Fruit fly (Drosophila melanogaster) whole organism, embryonic: Measurements from ENCODE around the gene Prtl99C.

Experiments used
- CG10565 ChIP-seq: fragments of 200-800 bp; sonication (Bioruptor generic); optimal IDR thresholded peaks from 3 replicates; lab custom pipeline; 2016; ENCODE audit warnings: missing biosample characterization, mild to moderate bottlenecking, missing genetic modification characterization
- CG11085 ChIP-seq: fragments of 200-800 bp; sonication (Bioruptor generic); IDR thresholded peaks from 2 replicates; pipeline ENCODE4 v1.3.6; 2022; ENCODE audit warnings: missing biosample characterization, missing genetic modification characterization
- CG13287 ChIP-seq: fragments of 200-800 bp; sonication (Bioruptor generic); IDR thresholded peaks from 2 replicates; pipeline ENCODE4 v1.3.6; 2022; ENCODE audit warnings: missing biosample characterization, missing genetic modification characterization; ENCODE audit not compliant: partially characterized antibody
- CG14050 ChIP-seq: fragments of 200-800 bp; sonication (Bioruptor generic); IDR thresholded peaks from 3 replicates; pipeline ENCODE4 v1.3.6; 2022; ENCODE audit warnings: missing biosample characterization, missing genetic modification characterization
- CG14710 ChIP-seq: fragments of 200-800 bp; sonication (Bioruptor generic); optimal IDR thresholded peaks from 3 replicates; lab custom pipeline; 2019; ENCODE audit warnings: missing biosample characterization, mild to moderate bottlenecking, missing genetic modification characterization, moderate library complexity
- CG15514 ChIP-seq: fragments of 200-800 bp; sonication (Bioruptor generic); optimal IDR thresholded peaks from 3 replicates; lab custom pipeline; 2017; ENCODE audit warnings: missing biosample characterization, missing genetic modification characterization, mild to moderate bottlenecking, moderate library complexity, missing genetic modification reagents
- CG17361 ChIP-seq: fragments of 200-800 bp; sonication (Bioruptor generic); IDR thresholded peaks from 3 replicates; pipeline ENCODE4 v1.3.6; 2022; ENCODE audit warnings: missing biosample characterization, missing genetic modification characterization
- CG2129 ChIP-seq: fragments of 200-800 bp; sonication (Bioruptor generic); IDR thresholded peaks from 2 replicates; pipeline ENCODE4 v1.3.6; 2022; ENCODE audit warnings: missing biosample characterization, missing genetic modification characterization; ENCODE audit not compliant: partially characterized antibody
- CG31365 ChIP-seq: fragments of 200-800 bp; sonication (Bioruptor generic); optimal IDR thresholded peaks from 2 replicates; lab custom pipeline; 2018; ENCODE audit warnings: missing biosample characterization, mild to moderate bottlenecking, missing genetic modification characterization
- CG34376 ChIP-seq: fragments of 200-800 bp; sonication (Bioruptor generic); optimal IDR thresholded peaks from 2 replicates; lab custom pipeline; 2018; ENCODE audit warnings: missing biosample characterization, mild to moderate bottlenecking, missing genetic modification characterization
- CG34422 ChIP-seq: fragments of 200-800 bp; sonication (Bioruptor generic); IDR thresholded peaks from 3 replicates; pipeline ENCODE4 v1.3.6; 2022; ENCODE audit warnings: missing biosample characterization, missing genetic modification characterization
- CG42726 ChIP-seq: fragments of 200-800 bp; sonication (Bioruptor generic); IDR thresholded peaks from 2 replicates; pipeline ENCODE4 v1.3.6; 2022; ENCODE audit warnings: missing biosample characterization, missing genetic modification characterization; ENCODE audit not compliant: partially characterized antibody
- CG7963 ChIP-seq: fragments of 200-800 bp; sonication (Bioruptor generic); IDR thresholded peaks from 3 replicates; pipeline ENCODE4 v1.3.6; 2022; ENCODE audit warnings: missing biosample characterization, missing genetic modification characterization; ENCODE audit not compliant: partially characterized antibody
- CG8478 ChIP-seq: fragments of >200 bp; optimal IDR thresholded peaks from 2 replicates; lab custom pipeline; 2018
- Dll ChIP-seq: fragments of 200-800 bp; sonication (Bioruptor generic); IDR thresholded peaks from 4 replicates; pipeline ENCODE4 v1.3.6; 2022; ENCODE audit warnings: missing biosample characterization, missing genetic modification characterization; ENCODE audit not compliant: partially characterized antibody
- Fer3 ChIP-seq: fragments of 200-800 bp; sonication (Bioruptor generic); optimal IDR thresholded peaks from 2 replicates; lab custom pipeline; 2018; ENCODE audit warnings: missing biosample characterization, mild to moderate bottlenecking, missing genetic modification characterization, moderate library complexity
- HmgD ChIP-seq: fragments of 200-800 bp; sonication (Bioruptor generic); optimal IDR thresholded peaks from 3 replicates; lab custom pipeline; 2016; ENCODE audit warnings: missing biosample characterization, missing genetic modification characterization
- HmgZ ChIP-seq: fragments of 200-800 bp; sonication (Bioruptor generic); optimal IDR thresholded peaks from 2 replicates; lab custom pipeline; 2018; ENCODE audit warnings: missing biosample characterization, mild to moderate bottlenecking, missing genetic modification characterization
- Lhr ChIP-seq: fragments of 200-800 bp; sonication (Bioruptor generic); optimal IDR thresholded peaks from 3 replicates; lab custom pipeline; 2017; ENCODE audit warnings: mild to moderate bottlenecking, missing biosample characterization, missing genetic modification reagents, missing genetic modification characterization
- Mrtf ChIP-seq: fragments of 200-800 bp; sonication (Bioruptor generic); IDR thresholded peaks from 3 replicates; pipeline ENCODE4 v1.3.6; 2022; ENCODE audit warnings: missing biosample characterization, missing genetic modification characterization
- NC2α ChIP-seq: fragments of 200-800 bp; sonication (Bioruptor generic); optimal IDR thresholded peaks from 2 replicates; lab custom pipeline; 2016; ENCODE audit warnings: missing biosample characterization, missing genetic modification characterization
- Sin3A ChIP-seq: fragments of >200 bp; optimal IDR thresholded peaks from 2 replicates; lab custom pipeline; 2018
- Sry-β ChIP-seq: fragments of 200-800 bp; sonication (Bioruptor generic); optimal IDR thresholded peaks from 2 replicates; lab custom pipeline; 2018; ENCODE audit warnings: missing biosample characterization, mild to moderate bottlenecking, missing genetic modification characterization, moderate library complexity
- Tbp ChIP-seq: fragments of >200 bp; optimal IDR thresholded peaks from 2 replicates; lab custom pipeline; 2018; ENCODE audit warnings: missing biosample characterization, missing genetic modification characterization
- ato ChIP-seq: fragments of 200-800 bp; sonication (Bioruptor generic); IDR thresholded peaks from 2 replicates; pipeline ENCODE4 v1.3.6; 2022; ENCODE audit warnings: missing biosample characterization, missing genetic modification characterization; ENCODE audit not compliant: partially characterized antibody
- bab2 ChIP-seq: fragments of 200-800 bp; sonication (Bioruptor generic); optimal IDR thresholded peaks from 2 replicates; lab custom pipeline; 2016; ENCODE audit warnings: missing biosample characterization, missing genetic modification characterization
- cwo ChIP-seq: fragments of 200-800 bp; sonication (Bioruptor generic); optimal IDR thresholded peaks from 3 replicates; lab custom pipeline; 2017; ENCODE audit warnings: missing biosample characterization, missing genetic modification characterization, mild to moderate bottlenecking, moderate library complexity, missing genetic modification reagents
- danr ChIP-seq: fragments of 200-800 bp; sonication (Bioruptor generic); IDR thresholded peaks from 2 replicates; pipeline ENCODE4 v1.3.6; 2022; ENCODE audit warnings: missing biosample characterization, missing genetic modification characterization
- disco-r ChIP-seq: fragments of 200-800 bp; sonication (Bioruptor generic); optimal IDR thresholded peaks from 2 replicates; lab custom pipeline; 2016; ENCODE audit warnings: missing biosample characterization, missing genetic modification characterization
- dysf ChIP-seq: fragments of 200-800 bp; sonication (Bioruptor generic); IDR thresholded peaks from 3 replicates; pipeline ENCODE4 v1.3.6; 2022; ENCODE audit warnings: missing biosample characterization, missing genetic modification characterization
- ems ChIP-seq: fragments of 200-800 bp; sonication (Bioruptor generic); optimal IDR thresholded peaks from 3 replicates; lab custom pipeline; 2016; ENCODE audit warnings: missing biosample characterization, missing genetic modification characterization
- esg ChIP-seq: fragments of 200-800 bp; sonication (Bioruptor generic); conservative IDR thresholded peaks from 2 replicates; pipeline ENCODE4 v1.3.6; 2022; ENCODE audit warnings: missing biosample characterization, missing genetic modification characterization
- ftz-f1 ChIP-seq: fragments of 200-800 bp; sonication (Bioruptor generic); optimal IDR thresholded peaks from 2 replicates; lab custom pipeline; 2016; ENCODE audit warnings: missing biosample characterization, missing genetic modification characterization
- gem ChIP-seq: fragments of 200-800 bp; sonication (Bioruptor generic); optimal IDR thresholded peaks from 2 replicates; lab custom pipeline; 2019; ENCODE audit warnings: missing biosample characterization, mild to moderate bottlenecking, missing genetic modification characterization, moderate library complexity
- ham ChIP-seq: fragments of 200-800 bp; sonication (Bioruptor generic); IDR thresholded peaks from 2 replicates; pipeline ENCODE4 v1.3.6; 2022; ENCODE audit warnings: missing biosample characterization, missing genetic modification characterization
- hb ChIP-seq: fragments of 200-800 bp; sonication (Bioruptor generic); IDR thresholded peaks from 3 replicates; pipeline ENCODE4 v1.3.6; 2022; ENCODE audit warnings: missing biosample characterization, missing genetic modification characterization; ENCODE audit not compliant: partially characterized antibody
- klu ChIP-seq: fragments of 200-800 bp; sonication (Bioruptor generic); IDR thresholded peaks from 2 replicates; pipeline ENCODE4 v1.3.6; 2022; ENCODE audit warnings: missing biosample characterization, missing genetic modification characterization
- lab ChIP-seq: fragments of 200-800 bp; sonication (Bioruptor generic); optimal IDR thresholded peaks from 3 replicates; lab custom pipeline; 2017; ENCODE audit warnings: missing biosample characterization, missing genetic modification characterization, mild to moderate bottlenecking, moderate library complexity, missing genetic modification reagents
- lola ChIP-seq, 3 experiments: fragments of >200 bp in 2 of 3; fragments of 200-800 bp in 1 of 3; sonication (Bioruptor generic) in 1 of 3; optimal IDR thresholded peaks; 2 replicates each; lab custom pipeline; 2017 to 2019; ENCODE audit warnings: missing biosample characterization in 3 of 3, missing genetic modification characterization in 3 of 3, mild to moderate bottlenecking in 1 of 3, moderate library complexity in 1 of 3
- nom ChIP-seq: fragments of 200-800 bp; sonication (Bioruptor generic); optimal IDR thresholded peaks from 2 replicates; lab custom pipeline; 2017; ENCODE audit warnings: missing biosample characterization, missing genetic modification characterization, mild to moderate bottlenecking, moderate library complexity, missing genetic modification reagents
- pan ChIP-seq, 4 experiments: fragments of >200 bp in 3 of 4; fragments of 200-800 bp in 1 of 4; sonication (Bioruptor generic) in 1 of 4; optimal IDR thresholded peaks in 3 of 4; IDR thresholded peaks in 1 of 4; 2 replicates each; pipeline versions ENCODE4 v1.3.6 to Lab custom; 2017 to 2022; ENCODE audit warnings: missing biosample characterization in 2 of 4, missing genetic modification characterization in 2 of 4, mixed read lengths in 1 of 4
- phol ChIP-seq: fragments of 200-800 bp; sonication (Bioruptor generic); optimal IDR thresholded peaks from 3 replicates; lab custom pipeline; 2018; ENCODE audit warnings: missing biosample characterization, mild to moderate bottlenecking, missing genetic modification characterization, moderate library complexity
- pzg ChIP-seq: fragments of 200-800 bp; sonication (Bioruptor generic); optimal IDR thresholded peaks from 3 replicates; lab custom pipeline; 2018; ENCODE audit warnings: missing biosample characterization, mild to moderate bottlenecking, missing genetic modification characterization, moderate library complexity
- row ChIP-seq: fragments of 200-800 bp; sonication (Bioruptor generic); IDR thresholded peaks from 3 replicates; pipeline ENCODE4 v1.3.6; 2022; ENCODE audit warnings: missing biosample characterization, missing genetic modification characterization
- sc ChIP-seq, 3 experiments: fragments of >200 bp in 2 of 3; fragments of 200-800 bp in 1 of 3; sonication (Bioruptor generic) in 1 of 3; optimal IDR thresholded peaks; 2 replicates in 2 of 3; 3 replicates in 1 of 3; lab custom pipeline; 2017; ENCODE audit warnings: mild to moderate bottlenecking in 1 of 3, missing biosample characterization in 1 of 3, missing genetic modification characterization in 1 of 3, missing genetic modification reagents in 1 of 3
- sisA ChIP-seq: fragments of 200-800 bp; sonication (Bioruptor generic); IDR thresholded peaks from 2 replicates; pipeline ENCODE4 v1.3.6; 2022; ENCODE audit warnings: missing biosample characterization, missing genetic modification characterization
- so ChIP-seq: fragments of 200-800 bp; sonication (Bioruptor generic); IDR thresholded peaks from 3 replicates; pipeline ENCODE4 v1.3.6; 2022; ENCODE audit warnings: missing biosample characterization, missing genetic modification characterization
- twi ChIP-seq: fragments of 200-800 bp; optimal IDR thresholded peaks from 2 replicates; lab custom pipeline; 2019; ENCODE audit warnings: missing biosample characterization, mild to moderate bottlenecking, missing genetic modification characterization, moderate library complexity
- unc-4 ChIP-seq: fragments of 200-800 bp; sonication (Bioruptor generic); IDR thresholded peaks from 2 replicates; pipeline ENCODE4 v1.3.6; 2022; ENCODE audit warnings: missing biosample characterization, missing genetic modification characterization; ENCODE audit not compliant: partially characterized antibody
- vfl ChIP-seq: fragments of 200-800 bp; sonication (Bioruptor generic); optimal IDR thresholded peaks from 2 replicates; lab custom pipeline; 2016; ENCODE audit warnings: missing biosample characterization, missing genetic modification characterization
- yki ChIP-seq: fragments of >200 bp; optimal IDR thresholded peaks from 3 replicates; lab custom pipeline; 2018

Prtl99C gene

DNA sequence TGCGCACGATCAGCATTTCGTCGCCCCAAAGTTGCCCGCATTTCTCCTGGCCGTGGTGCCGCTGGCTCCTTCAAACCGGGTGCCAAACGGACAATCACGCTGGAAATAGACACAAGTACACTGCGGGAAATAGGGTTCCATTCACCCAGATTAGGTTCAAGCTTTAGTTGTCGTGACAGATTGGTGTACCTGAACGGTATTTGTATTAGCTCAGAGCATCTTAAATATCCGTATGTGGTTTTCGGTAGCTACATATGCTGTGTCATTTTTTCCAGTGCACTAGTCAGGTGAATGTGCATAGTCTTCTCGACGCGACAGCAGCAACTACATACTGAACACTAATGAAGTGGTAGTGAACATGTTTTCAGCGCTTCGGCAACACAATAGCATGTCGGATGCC is 11.4 kb downstream of the Prtl99C start (continued):
- no peak for TF ChIP-seq yki (lab: Kevin White, UChicago)
- TF ChIP-seq danr = no peak
- TF ChIP-seq Sin3A (lab: Kevin White, UChicago) = no peak
- TF ChIP-seq gem (tag; lab: Kevin White, UChicago) = no peak
- no peak for TF ChIP-seq Dll
- no peak for TF ChIP-seq disco-r (GFP tag; lab: Kevin White, UChicago)
- TF ChIP-seq CG31365 (tag; lab: Kevin White, UChicago) = no peak
- TF ChIP-seq NC2α (GFP tag; lab: Kevin White, UChicago) = no peak
- no peak for TF ChIP-seq so (GFP tag; lab: Robert Waterston, UW)
- no peak for TF ChIP-seq sc (optimal IDR thresholded peaks at IDR 0.05; lab: Kevin White, UChicago)
- TF ChIP-seq sc (GFP tag; optimal IDR thresholded peaks at IDR 0.05; lab: Kevin White, UChicago) = no peak
- no peak for TF ChIP-seq twi (tag; lab: Kevin White, UChicago)
- TF ChIP-seq CG7963 (GFP tag; lab: Robert Waterston, UW) = no peak
- no peak for TF ChIP-seq bab2
- TF ChIP-seq lab (GFP tag; lab: Kevin White, UChicago) = no peak
- no peak for TF ChIP-seq CG8478 (lab: Kevin White, UChicago)
- TF ChIP-seq cwo = no peak
- TF ChIP-seq ham (GFP tag; lab: Robert Waterston, UW) = no peak
- TF ChIP-seq dysf = peak; percentile 38; the same call in 1 of the 3 replicates
- TF ChIP-seq CG2129 = no peak
- TF ChIP-seq row (GFP tag; lab: Robert Waterston, UW) = 0 out of 3 replicates have a peak, but pooled peaks have one; percentile 29
- 0 out of 3 replicates have a peak, but pooled peaks have one; percentile 28 for TF ChIP-seq Mrtf
- TF ChIP-seq nom (GFP tag; lab: Kevin White, UChicago) = no peak
- no peak for TF ChIP-seq Sry-β (GFP tag; lab: Kevin White, UChicago)
- TF ChIP-seq CG11085 (GFP tag; lab: Robert Waterston, UW) = no peak
- TF ChIP-seq pan (optimal IDR thresholded peaks at IDR 0.05; lab: Kevin White, UChicago) = no peak
- TF ChIP-seq pan (GFP tag; optimal IDR thresholded peaks at IDR 0.05 in 1 of 2, IDR thresholded peaks at IDR 0.05 in 1 of 2) = peak in 1 of 2 experiments; percentile 49
- TF ChIP-seq CG10565 = no peak
- TF ChIP-seq Fer3 (tag; lab: Kevin White, UChicago) = no peak
- TF ChIP-seq Lhr (GFP tag; lab: Kevin White, UChicago) = no peak
- TF ChIP-seq esg (GFP tag; lab: Robert Waterston, UW) = 0 out of 2 replicates have a peak, but pooled peaks have one; percentile 17
- no peak for TF ChIP-seq sisA (GFP tag; lab: Robert Waterston, UW)
- no peak for TF ChIP-seq hb
- no peak for TF ChIP-seq klu (GFP tag; lab: Robert Waterston, UW)
- TF ChIP-seq lola (GFP tag; optimal IDR thresholded peaks at IDR 0.05; lab: Kevin White, UChicago) = no peak
- no peak for TF ChIP-seq unc-4 (GFP tag; lab: Robert Waterston, UW)
- TF ChIP-seq CG17361 (GFP tag; lab: Robert Waterston, UW) = no peak
- 0 out of 3 replicates have a peak, but pooled peaks have one; percentile 32 for TF ChIP-seq CG34422 (GFP tag; lab: Robert Waterston, UW)

DNA sequence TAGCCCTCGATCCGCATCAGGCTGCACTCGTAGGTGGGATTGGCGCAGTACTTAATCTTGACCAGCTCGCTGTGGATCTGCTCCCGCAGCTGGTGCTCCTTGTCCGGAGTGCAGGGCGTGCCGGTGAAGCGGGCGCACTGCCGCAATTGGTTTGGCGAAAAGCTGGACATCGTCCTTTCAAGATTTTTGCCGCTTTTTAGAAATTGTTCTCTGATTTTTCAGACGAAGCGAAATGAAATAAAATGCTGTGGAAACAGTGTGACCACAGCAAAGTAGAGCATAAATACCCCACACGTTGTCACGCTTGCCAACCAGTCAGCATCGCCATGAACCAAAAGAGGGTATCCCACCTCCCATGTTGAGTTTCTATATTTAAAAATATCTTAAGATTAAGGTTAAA is 21.5 kb downstream of the Prtl99C start, which contains the start of gene dgt1:
dgt1 (minus strand) TSS at position 264 of the 400 bp plus-strand sequence.
- peak; percentile 5 for TF ChIP-seq HmgD (GFP tag; lab: Kevin White, UChicago)
- TF ChIP-seq CG14050 (GFP tag; lab: Robert Waterston, UW) = no peak
- TF ChIP-seq phol (tag; lab: Kevin White, UChicago) = peak; percentile 14
- peak; percentile 93 for TF ChIP-seq CG15514 (GFP tag; lab: Kevin White, UChicago)
- peak; percentile 15 for TF ChIP-seq CG34376
- TF ChIP-seq HmgZ (tag; lab: Kevin White, UChicago) = peak; percentile 63
- no peak for TF ChIP-seq vfl (GFP tag; lab: Kevin White, UChicago)
- no peak for TF ChIP-seq CG42726
- peak; percentile 85 for TF ChIP-seq CG14710 (tag; lab: Kevin White, UChicago)
- peak; percentile 14 for TF ChIP-seq ems (GFP tag; lab: Kevin White, UChicago)
- TF ChIP-seq pzg (GFP tag; lab: Kevin White, UChicago) = peak; percentile 89
- TF ChIP-seq ato (GFP tag; lab: Robert Waterston, UW) = 0 out of 2 replicates have a peak, but pooled peaks have one; percentile 29
- TF ChIP-seq ftz-f1 (GFP tag; lab: Kevin White, UChicago) = no peak
- peak; percentile 40 for TF ChIP-seq Lhr (GFP tag; lab: Kevin White, UChicago)
- no peak for TF ChIP-seq Tbp (GFP tag; lab: Kevin White, UChicago)
- TF ChIP-seq CG13287 (GFP tag; lab: Robert Waterston, UW) = peak; percentile 32; the same call in 1 of the 2 replicates
